Worm (Caenorhabditis elegans) whole organism, late embryonic: ENCODE measurements around the gene srh-79.

Experiments
- Y22D7AL.16 ChIP-seq: sonication (generic microtip); optimal IDR thresholded peaks from 2 replicates; lab custom pipeline; 2016; ENCODE audit warnings: missing genetic modification characterization, missing compliant biosample characterization
- ceh-45 ChIP-seq: fragments of 200-800 bp; sonication (Bioruptor generic); IDR thresholded peaks from 2 replicates; pipeline ENCODE4 v1.3.6; 2022; ENCODE audit warnings: missing genetic modification reagents, missing genetic modification characterization, missing compliant biosample characterization
- fkh-10 ChIP-seq: fragments of 150-350 bp; optimal IDR thresholded peaks from 2 replicates; lab custom pipeline; 2014; ENCODE audit warnings: missing biosample characterization, missing genetic modification reagents, missing genetic modification characterization
- hlh-13 ChIP-seq: fragments of 200-800 bp; sonication (Bioruptor generic); optimal IDR thresholded peaks from 2 replicates; lab custom pipeline; 2018; ENCODE audit warnings: mild to moderate bottlenecking, missing genetic modification characterization, missing compliant biosample characterization
- hlh-30 ChIP-seq: sonication (generic microtip); optimal IDR thresholded peaks from 2 replicates; lab custom pipeline; 2017; ENCODE audit warnings: antibody characterized with exemption, missing genetic modification characterization, missing compliant biosample characterization; ENCODE audit not compliant: insufficient read depth
- hlh-6 ChIP-seq: sonication (generic microtip); optimal IDR thresholded peaks from 2 replicates; lab custom pipeline; 2016; ENCODE audit warnings: missing genotype, missing genetic modification characterization, missing compliant biosample characterization
- madf-2 ChIP-seq: sonication (generic microtip); optimal IDR thresholded peaks from 2 replicates; lab custom pipeline; 2017; ENCODE audit warnings: missing genetic modification characterization, missing compliant biosample characterization
- tbx-2 ChIP-seq: sonication (generic microtip); optimal IDR thresholded peaks from 2 replicates; lab custom pipeline; 2016; ENCODE audit warnings: missing genetic modification characterization, missing compliant biosample characterization
- ttx-3 ChIP-seq: sonication (generic microtip); optimal IDR thresholded peaks from 2 replicates; lab custom pipeline; 2016; ENCODE audit warnings: missing genetic modification reagents, missing genetic modification characterization, missing compliant biosample characterization

- TF ChIP-seq madf-2 (tag; lab: Kevin White, UChicago) (no peak), hlh-13 (GFP tag; lab: Kevin White, UChicago) (no peak), ceh-45 (GFP tag; lab: Robert Waterston, UW) (no peak), hlh-6 (tag; lab: Kevin White, UChicago) (no peak), hlh-30 (tag; lab: Kevin White, UChicago) (no peak), tbx-2 (tag; lab: Kevin White, UChicago) (no peak), Y22D7AL.16 (tag; lab: Kevin White, UChicago) (no peak), fkh-10 (GFP tag; lab: Kevin White, UChicago) (no peak), ttx-3 (tag; lab: Kevin White, UChicago) (no peak)
These were observed 23.8 kb downstream of the srh-79 start for ce11 chrV:7521304-7521703.
